Fruit fly (Drosophila melanogaster) whole organism, pupa: ENCODE measurements around the gene Tm1.

Source experiments
- CG10348 ChIP-seq: fragments of 200-800 bp; sonication (Bioruptor generic); IDR thresholded peaks from 2 replicates; pipeline ENCODE4 v1.3.6; 2022; ENCODE audit warnings: missing biosample characterization, missing genetic modification characterization
- CG12605 ChIP-seq: fragments of 200-800 bp; sonication (Bioruptor generic); IDR thresholded peaks from 2 replicates; pipeline ENCODE4 v1.3.6; 2022; ENCODE audit warnings: missing biosample characterization, missing genetic modification characterization
- CG13204 ChIP-seq: fragments of 200-800 bp; sonication (Bioruptor generic); optimal IDR thresholded peaks from 2 replicates; lab custom pipeline; 2018; ENCODE audit warnings: missing biosample characterization, mild to moderate bottlenecking, missing genetic modification characterization, moderate library complexity
- CG14655 ChIP-seq: fragments of 200-800 bp; sonication (Bioruptor generic); optimal IDR thresholded peaks from 3 replicates; lab custom pipeline; 2017; ENCODE audit warnings: mild to moderate bottlenecking, missing biosample characterization, missing genetic modification reagents, missing genetic modification characterization
- CG15710 ChIP-seq: fragments of 200-800 bp; sonication (Bioruptor generic); optimal IDR thresholded peaks from 2 replicates; lab custom pipeline; 2018; ENCODE audit warnings: missing biosample characterization, mild to moderate bottlenecking, missing genetic modification characterization, moderate library complexity
- CG17806 ChIP-seq: fragments of 200-800 bp; sonication (Bioruptor generic); optimal IDR thresholded peaks from 2 replicates; lab custom pipeline; 2018; ENCODE audit warnings: missing biosample characterization, mild to moderate bottlenecking, missing genetic modification characterization, moderate library complexity
- CG32121 ChIP-seq: fragments of 200-800 bp; sonication (Bioruptor generic); IDR thresholded peaks from 2 replicates; pipeline ENCODE4 v1.3.6; 2022; ENCODE audit warnings: missing biosample characterization, missing genetic modification characterization
- CG34367 ChIP-seq: fragments of 200-800 bp; sonication (Bioruptor generic); optimal IDR thresholded peaks from 2 replicates; lab custom pipeline; 2018; ENCODE audit warnings: missing biosample characterization, mild to moderate bottlenecking, missing genetic modification characterization
- CG4496 ChIP-seq: fragments of 200-800 bp; sonication (Bioruptor generic); IDR thresholded peaks from 3 replicates; pipeline ENCODE4 v1.3.6; 2022; ENCODE audit warnings: missing biosample characterization, missing genetic modification characterization
- CG8159 ChIP-seq: fragments of 200-800 bp; sonication (Bioruptor generic); optimal IDR thresholded peaks from 3 replicates; lab custom pipeline; 2018; ENCODE audit warnings: missing biosample characterization, mild to moderate bottlenecking, missing genetic modification characterization, moderate library complexity
- CG8301 ChIP-seq: fragments of 200-800 bp; sonication (Bioruptor generic); optimal IDR thresholded peaks from 2 replicates; lab custom pipeline; 2018; ENCODE audit warnings: missing biosample characterization, mild to moderate bottlenecking, missing genetic modification characterization
- CG9948 ChIP-seq: fragments of 200-800 bp; sonication (Bioruptor generic); optimal IDR thresholded peaks from 2 replicates; lab custom pipeline; 2018; ENCODE audit warnings: missing biosample characterization, mild to moderate bottlenecking, missing genetic modification characterization, moderate library complexity
- D1 ChIP-seq: fragments of 200-800 bp; sonication (Bioruptor generic); optimal IDR thresholded peaks from 2 replicates; lab custom pipeline; 2018; ENCODE audit warnings: missing biosample characterization, mild to moderate bottlenecking, missing genetic modification characterization, moderate library complexity
- EcR ChIP-seq: fragments of 200-800 bp; sonication (Bioruptor generic); optimal IDR thresholded peaks from 3 replicates; lab custom pipeline; 2019; ENCODE audit warnings: missing biosample characterization, missing genetic modification characterization, mild to moderate bottlenecking, moderate library complexity, missing genetic modification reagents
- Ets98B ChIP-seq: fragments of 200-800 bp; sonication (Bioruptor generic); IDR thresholded peaks from 2 replicates; pipeline ENCODE4 v1.3.6; 2022; ENCODE audit warnings: missing biosample characterization, missing genetic modification characterization
- Pif1A ChIP-seq: fragments of 200-800 bp; sonication (Bioruptor generic); optimal IDR thresholded peaks from 3 replicates; lab custom pipeline; 2016; ENCODE audit warnings: missing biosample characterization, missing genetic modification characterization
- Pif1B ChIP-seq: fragments of 200-800 bp; sonication (Bioruptor generic); optimal IDR thresholded peaks from 3 replicates; lab custom pipeline; 2016; ENCODE audit warnings: missing biosample characterization, missing genetic modification characterization
- Snoo ChIP-seq: fragments of 200-800 bp; sonication (Bioruptor generic); optimal IDR thresholded peaks from 3 replicates; lab custom pipeline; 2017; ENCODE audit warnings: missing biosample characterization, mild to moderate bottlenecking, missing genetic modification characterization, inconsistent platforms
- fd96Ca ChIP-seq: fragments of 200-800 bp; sonication (Bioruptor generic); IDR thresholded peaks from 3 replicates; pipeline ENCODE4 v1.3.6; 2022; ENCODE audit warnings: missing biosample characterization, missing genetic modification characterization
- gl ChIP-seq: fragments of 200-800 bp; sonication (Bioruptor generic); optimal IDR thresholded peaks from 2 replicates; lab custom pipeline; 2018; ENCODE audit warnings: missing biosample characterization, mild to moderate bottlenecking, missing genetic modification characterization
- rn ChIP-seq: fragments of 200-800 bp; sonication (Bioruptor generic); IDR thresholded peaks from 2 replicates; pipeline ENCODE4 v1.3.6; 2022; ENCODE audit warnings: missing biosample characterization, missing genetic modification characterization

The Tm1 gene

DNA sequence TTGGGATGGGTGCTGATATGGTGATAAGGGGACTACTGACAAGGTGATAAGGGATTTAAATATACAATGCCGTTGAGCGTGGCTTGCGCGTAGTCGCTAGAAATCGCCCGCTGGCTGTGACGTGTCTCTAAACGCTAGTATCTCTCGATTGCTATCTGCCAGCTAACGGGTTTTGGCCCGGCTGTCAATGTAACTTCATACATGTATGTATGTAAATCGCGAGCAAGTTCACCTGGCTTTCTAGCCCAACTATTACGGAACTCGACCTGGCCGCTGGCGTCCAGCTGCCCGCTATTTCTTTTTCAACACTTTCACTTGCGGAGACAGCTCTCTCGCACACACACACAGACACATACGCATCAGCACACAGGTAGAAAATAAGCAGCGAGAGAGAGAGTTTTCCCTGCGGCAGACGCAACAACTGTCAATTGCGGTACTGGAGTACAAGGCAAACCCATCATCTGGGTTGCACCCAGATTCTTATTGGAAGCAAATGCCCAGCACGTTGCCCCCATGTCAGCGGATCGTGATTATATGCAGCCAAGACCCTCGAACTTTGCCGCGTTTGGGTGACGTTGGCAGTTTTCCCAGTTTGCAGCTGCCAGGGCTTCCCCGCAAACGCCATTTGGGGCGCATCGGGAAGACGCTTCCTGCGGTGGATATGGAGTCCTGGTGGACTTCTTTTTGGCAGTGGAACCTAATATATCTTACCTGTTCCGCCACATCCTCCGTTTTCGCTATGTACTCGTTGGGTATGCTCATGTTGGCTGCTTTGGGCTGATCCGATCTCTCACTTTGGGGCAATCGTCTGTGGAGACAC lies 67.4 kb downstream of the Tm1 start:
- no peak for TF ChIP-seq Snoo (tag; lab: Kevin White, UChicago)
- peak; percentile 10 for TF ChIP-seq CG8301 (tag; lab: Kevin White, UChicago)

DNA sequence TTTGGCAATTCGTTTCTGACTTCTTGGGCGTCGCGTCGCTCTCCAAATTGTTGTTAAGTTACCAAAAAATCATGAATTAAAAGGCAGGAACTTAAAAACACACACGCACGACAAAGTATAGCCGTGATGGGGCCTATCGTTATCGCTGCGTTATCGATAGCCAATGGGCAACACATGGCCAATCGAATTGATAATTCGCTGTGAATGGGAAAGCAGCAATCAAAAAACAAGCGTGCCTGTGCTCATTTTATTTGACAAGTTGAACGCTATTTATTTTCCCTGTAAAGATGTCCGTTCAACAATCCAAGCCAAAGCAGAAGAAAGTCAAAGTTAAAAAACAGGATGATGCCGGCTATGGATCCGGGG lies 68.0 kb downstream of the Tm1 start, which contains the start of the genes Surf4 and CG31301:
Gene Surf4, minus strand, starts transcription at position 159 of the 366 bp plus-strand sequence.
Gene CG31301, plus strand, starts transcription at position 188 of the 366 bp plus-strand sequence.
- TF ChIP-seq CG14655: no peak
- no peak for TF ChIP-seq CG10348
- TF ChIP-seq CG8159 (tag; lab: Kevin White, UChicago): no peak
- no peak for TF ChIP-seq D1
- no peak for TF ChIP-seq gl
- no peak for TF ChIP-seq CG12605
- TF ChIP-seq Snoo (tag; lab: Kevin White, UChicago): no peak
- no peak for TF ChIP-seq CG9948 (tag; lab: Kevin White, UChicago)
- no peak for TF ChIP-seq Ets98B (GFP tag; lab: Robert Waterston, UW)
- TF ChIP-seq Pif1A (GFP tag; lab: Kevin White, UChicago): no peak
- no peak for TF ChIP-seq CG13204 (GFP tag; lab: Kevin White, UChicago)
- no peak for TF ChIP-seq CG32121 (GFP tag; lab: Robert Waterston, UW)
- TF ChIP-seq, all 21 proteins: peak for 0

DNA sequence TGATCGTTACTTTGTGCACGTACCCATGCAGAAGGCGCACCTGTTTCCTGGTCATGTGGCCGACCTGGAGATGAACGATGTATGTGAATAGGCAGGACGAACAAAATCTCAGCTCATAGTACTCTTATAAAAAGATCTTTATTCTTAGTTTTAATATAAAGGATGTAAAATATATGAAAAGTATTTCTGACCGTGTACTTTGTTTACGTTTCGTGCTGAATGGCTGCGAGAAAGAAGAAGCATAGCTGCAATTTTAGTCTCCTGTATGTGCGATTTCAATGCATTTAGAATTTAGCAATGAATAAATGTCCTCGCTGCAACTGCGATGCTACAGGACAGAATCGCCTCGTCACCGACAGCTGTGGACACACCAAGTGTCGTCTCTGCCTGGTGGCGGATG lies 69.8 kb downstream of the Tm1 start, which contains the start of the genes CG42726 and CG42727:
Gene CG42726, plus strand, starts transcription at position 227 of the 400 bp plus-strand sequence.
Gene CG42727, plus strand, starts transcription at position 227 of the 400 bp plus-strand sequence.
- TF ChIP-seq CG34367 (tag; lab: Kevin White, UChicago) (peak; percentile 4), CG9948 (tag; lab: Kevin White, UChicago) (peak; percentile 17), CG32121 (GFP tag; lab: Robert Waterston, UW) (peak; percentile 49; the same call in 1 of the 2 replicates), Snoo (tag; lab: Kevin White, UChicago) (peak; percentile 44), Pif1A (GFP tag; lab: Kevin White, UChicago) (no peak), CG4496 (GFP tag; lab: Robert Waterston, UW) (peak; percentile 63; the same call in 2 of the 3 replicates), gl (no peak), Ets98B (GFP tag; lab: Robert Waterston, UW) (peak; percentile 18; the same call in 1 of the 2 replicates), CG15710 (tag; lab: Kevin White, UChicago) (peak; percentile 49), fd96Ca (GFP tag; lab: Robert Waterston, UW) (peak; percentile 31; the same call in 1 of the 3 replicates), CG17806 (tag; lab: Kevin White, UChicago) (peak; percentile 39)

DNA sequence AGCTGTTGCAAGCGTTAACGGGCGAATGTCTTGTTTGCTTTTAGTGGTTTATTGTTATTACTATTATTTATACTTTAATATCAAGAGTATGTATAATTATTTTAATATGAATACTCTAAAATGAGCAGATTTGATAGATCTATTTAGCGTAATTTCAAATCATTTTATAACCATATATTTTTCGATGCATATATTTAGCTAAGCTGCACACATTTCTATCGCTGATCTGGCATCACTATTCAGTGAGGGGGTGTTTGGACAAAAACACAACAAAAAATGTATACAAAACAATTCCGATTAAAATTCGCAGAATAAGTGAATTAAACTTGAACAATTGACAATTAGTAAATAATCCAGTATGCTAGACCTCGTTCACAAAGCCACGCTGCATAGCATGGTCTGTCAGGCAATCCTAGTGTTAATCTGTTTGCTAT lies 73.0 kb downstream of the Tm1 start, which contains the start of the genes Trs33 and Tmtc4:
Gene Trs33, minus strand, starts transcription at position 3 of the 434 bp plus-strand sequence.
Gene Tmtc4, plus strand, starts transcription at position 233 of the 434 bp plus-strand sequence.
- TF ChIP-seq CG14655 (no peak), Ets98B (GFP tag; lab: Robert Waterston, UW) (no peak), EcR (GFP tag; lab: Kevin White, UChicago) (peak; percentile 9), D1 (no peak), CG8159 (tag; lab: Kevin White, UChicago) (no peak), CG9948 (tag; lab: Kevin White, UChicago) (peak; percentile 6), CG10348 (no peak), CG13204 (GFP tag; lab: Kevin White, UChicago) (no peak), fd96Ca (GFP tag; lab: Robert Waterston, UW) (no peak), CG34367 (tag; lab: Kevin White, UChicago) (no peak), CG17806 (tag; lab: Kevin White, UChicago) (peak; percentile 15), CG15710 (tag; lab: Kevin White, UChicago) (peak; percentile 39), Snoo (tag; lab: Kevin White, UChicago) (peak; percentile 28), CG4496 (GFP tag; lab: Robert Waterston, UW) (no peak), CG32121 (GFP tag; lab: Robert Waterston, UW) (0 out of 2 replicates have a peak, but pooled peaks have one; percentile 13), gl (no peak), CG8301 (tag; lab: Kevin White, UChicago) (no peak), Pif1B (GFP tag; lab: Kevin White, UChicago) (no peak), Pif1A (GFP tag; lab: Kevin White, UChicago) (no peak), rn (no peak), CG12605 (no peak)

dm6 chr3R:15354019-15354418 lies 76.0 kb downstream of the Tm1 start:
- TF ChIP-seq CG32121 (GFP tag; lab: Robert Waterston, UW): no peak
- TF ChIP-seq CG34367 (tag; lab: Kevin White, UChicago): no peak
- TF ChIP-seq EcR (GFP tag; lab: Kevin White, UChicago): no peak
- no peak for TF ChIP-seq CG12605
- no peak for TF ChIP-seq CG8159 (tag; lab: Kevin White, UChicago)
- no peak for TF ChIP-seq CG13204 (GFP tag; lab: Kevin White, UChicago)
- no peak for TF ChIP-seq Pif1A (GFP tag; lab: Kevin White, UChicago)
- TF ChIP-seq CG15710 (tag; lab: Kevin White, UChicago): no peak
- TF ChIP-seq CG8301 (tag; lab: Kevin White, UChicago): no peak
- no peak for TF ChIP-seq CG17806 (tag; lab: Kevin White, UChicago)
- TF ChIP-seq CG10348: no peak
- TF ChIP-seq CG9948 (tag; lab: Kevin White, UChicago): no peak
- no peak for TF ChIP-seq Ets98B (GFP tag; lab: Robert Waterston, UW)
- no peak for TF ChIP-seq D1
- TF ChIP-seq, all 21 proteins: peak for 0
